Worm (Caenorhabditis elegans): ENCODE data around the gene msp-19.
"Not testable (repeated sequence)": the region's sequence is repeated elsewhere in the genome, so short reads cannot be mapped to it uniquely, and the experiment has no call there.

msp-19 gene

ce11 chrIV:5290547-5290946, 30.2 kb downstream of the msp-19 start, which contains the start of gene nlp-47:
Gene nlp-47 (plus strand): TSS chrIV:5290847.
- no peak for TF ChIP-seq jun-1 (tag; optimal IDR thresholded peaks at IDR 0.05)
- no peak for TF ChIP-seq zag-1 (tag; optimal IDR thresholded peaks at IDR 0.05)
- no peak for TF ChIP-seq mml-1 (tag; optimal IDR thresholded peaks at IDR 0.05)
- no peak for TF ChIP-seq unc-39 (tag; optimal IDR thresholded peaks at IDR 0.05)
- no peak for TF ChIP-seq ztf-4 (tag; optimal IDR thresholded peaks at IDR 0.05)
- no peak for TF ChIP-seq ceh-28 (tag; optimal IDR thresholded peaks at IDR 0.05)
- TF ChIP-seq ceh-16 (tag; optimal IDR thresholded peaks at IDR 0.05): no peak
- TF ChIP-seq ZK546.5 (tag; optimal IDR thresholded peaks at IDR 0.05): no peak
- no peak for TF ChIP-seq tbx-2 (tag; optimal IDR thresholded peaks at IDR 0.05)
- TF ChIP-seq unc-62 (GFP tag; optimal IDR thresholded peaks at IDR 0.05): no peak
- TF ChIP-seq nhr-67 (tag; optimal IDR thresholded peaks at IDR 0.05): no peak
- no peak for TF ChIP-seq lsy-12 (tag; optimal IDR thresholded peaks at IDR 0.05)

- no peak for TF ChIP-seq aly-2 (tag; optimal IDR thresholded peaks at IDR 0.05)
- no peak for TF ChIP-seq nhr-237 (tag; optimal IDR thresholded peaks at IDR 0.05)
- no peak for TF ChIP-seq zag-1 (tag; optimal IDR thresholded peaks at IDR 0.05)
- TF ChIP-seq tbx-2 (tag; optimal IDR thresholded peaks at IDR 0.05): no peak
Observed at ce11 chrIV:5291207-5291606, 30.8 kb downstream of the msp-19 start.

- no peak for TF ChIP-seq nhr-43 (tag; optimal IDR thresholded peaks at IDR 0.05; ENCODE audit: poor library complexity, severe bottlenecking)
- TF ChIP-seq unc-39 (tag; optimal IDR thresholded peaks at IDR 0.05): no peak
Observed at ce11 chrIV:5294467-5294866, 34.1 kb downstream of the msp-19 start.

- TF ChIP-seq zag-1 (tag; optimal IDR thresholded peaks at IDR 0.05); ZK546.5 (tag; optimal IDR thresholded peaks at IDR 0.05); fkh-10 (GFP tag; optimal IDR thresholded peaks at IDR 0.05): not testable (repeated sequence)
Observed at ce11 chrIV:5295240-5295639, 34.9 kb downstream of the msp-19 start, which contains the start of gene msp-51. Gene msp-51 (minus strand): TSS chrIV:5295340.

ce11 chrIV:5297436-5298012, 37.1 kb downstream of the msp-19 start, which contains the start of the genes ZK354.6 and msp-113:
Gene ZK354.6 (minus strand): TSS chrIV:5297536.
Gene msp-113 (plus strand): TSS chrIV:5297962.
- TF ChIP-seq zag-1 (tag; optimal IDR thresholded peaks at IDR 0.05) (no peak), ztf-11 (tag; optimal IDR thresholded peaks at IDR 0.05) (no peak), ceh-82 (tag; optimal IDR thresholded peaks at IDR 0.05) (no peak), nhr-237 (tag; optimal IDR thresholded peaks at IDR 0.05) (no peak), aly-2 (tag; optimal IDR thresholded peaks at IDR 0.05) (no peak), snpc-4 (tag; optimal IDR thresholded peaks at IDR 0.05) (no peak), pqm-1 (tag; optimal IDR thresholded peaks at IDR 0.05) (no peak), ztf-4 (tag; optimal IDR thresholded peaks at IDR 0.05) (no peak), skn-1 (tag; optimal IDR thresholded peaks at IDR 0.05) (no peak), elt-1 (tag; optimal IDR thresholded peaks at IDR 0.05) (no peak)

- TF ChIP-seq mdl-1 (tag; optimal IDR thresholded peaks at IDR 0.05) (no peak), R02D3.7 (tag; optimal IDR thresholded peaks at IDR 0.05) (no peak), nhr-77 (tag; optimal IDR thresholded peaks at IDR 0.05) (no peak), egl-27 (tag; optimal IDR thresholded peaks at IDR 0.05) (no peak), lin-15B (tag; optimal IDR thresholded peaks at IDR 0.05) (no peak), mml-1 (tag; optimal IDR thresholded peaks at IDR 0.05) (no peak), ceh-28 (tag; optimal IDR thresholded peaks at IDR 0.05) (no peak), egl-5 (tag; optimal IDR thresholded peaks at IDR 0.05) (no peak), nfya-1 (tag; optimal IDR thresholded peaks at IDR 0.05; ENCODE audit: insufficient read depth) (no peak), nhr-43 (tag; optimal IDR thresholded peaks at IDR 0.05; ENCODE audit: poor library complexity, severe bottlenecking) (no peak), fkh-10 (GFP tag; optimal IDR thresholded peaks at IDR 0.05) (no peak), nhr-237 (tag; optimal IDR thresholded peaks at IDR 0.05) (no peak), nhr-28 (tag; optimal IDR thresholded peaks at IDR 0.05) (no peak), nhr-76 (tag; optimal IDR thresholded peaks at IDR 0.05) (no peak), zag-1 (tag; optimal IDR thresholded peaks at IDR 0.05) (no peak), tbx-2 (tag; optimal IDR thresholded peaks at IDR 0.05) (no peak), unc-39 (tag; optimal IDR thresholded peaks at IDR 0.05) (no peak), elt-1 (tag; optimal IDR thresholded peaks at IDR 0.05) (no peak), elt-3 (tag; optimal IDR thresholded peaks at IDR 0.05) (no peak), nhr-67 (tag; optimal IDR thresholded peaks at IDR 0.05) (no peak)
Observed at ce11 chrIV:5303030-5303429, 42.6 kb downstream of the msp-19 start, which contains the start of gene ZK354.7. Gene ZK354.7 (minus strand): TSS chrIV:5303130.
